Fruit fly (Drosophila melanogaster): ENCODE data around the gene prage.

Gene prage

dm6 chrX:1865673-1866072 lies 92.2 kb downstream of the prage start, which contains the start of the genes Gcna and MED18 (continued):
- TF ChIP-seq CG3838 (GFP tag; optimal IDR thresholded peaks at IDR 0.05) = no peak
- no peak for TF ChIP-seq Fer2 (tag; optimal IDR thresholded peaks at IDR 0.05)
- peak; percentile 56; the same call in 2 of the 3 replicates for TF ChIP-seq CG34224 (GFP tag; IDR thresholded peaks at IDR 0.05; ENCODE audit: partially characterized antibody)
- peak; percentile 75 for TF ChIP-seq Dref (GFP tag; IDR thresholded peaks at IDR 0.05)
- TF ChIP-seq Hsf (GFP tag; optimal IDR thresholded peaks at IDR 0.05) = no peak
- peak; percentile 41 for TF ChIP-seq pzg (GFP tag; optimal IDR thresholded peaks at IDR 0.05)
- TF ChIP-seq CG10267 (tag; optimal IDR thresholded peaks at IDR 0.05) = peak; percentile 24
- no peak for TF ChIP-seq CG15073 (GFP tag; optimal IDR thresholded peaks at IDR 0.05)
- no peak for TF ChIP-seq Mes4 (GFP tag; optimal IDR thresholded peaks at IDR 0.05)
- TF ChIP-seq CG12391 (tag; optimal IDR thresholded peaks at IDR 0.05) = no peak
- peak; percentile 55; the same call in 1 of the 2 replicates for TF ChIP-seq CG13287 (GFP tag; IDR thresholded peaks at IDR 0.05; ENCODE audit: partially characterized antibody)
- TF ChIP-seq CHES-1-like (GFP tag; optimal IDR thresholded peaks at IDR 0.05) = no peak
- TF ChIP-seq CG6854 (GFP tag; optimal IDR thresholded peaks at IDR 0.05) = no peak
- no peak for TF ChIP-seq tna (GFP tag; IDR thresholded peaks at IDR 0.05; ENCODE audit: partially characterized antibody)
- peak; percentile 90 for TF ChIP-seq Sry-β (GFP tag; optimal IDR thresholded peaks at IDR 0.05)
- TF ChIP-seq crc (GFP tag; optimal IDR thresholded peaks at IDR 0.05) = no peak
- peak; percentile 29; the same call in 1 of the 2 replicates for TF ChIP-seq hbn (GFP tag; IDR thresholded peaks at IDR 0.05; ENCODE audit: partially characterized antibody)
- no peak for TF ChIP-seq CG12071 (GFP tag; optimal IDR thresholded peaks at IDR 0.05)
- TF ChIP-seq Med (GFP tag) = peak; percentile 8
- no peak for TF ChIP-seq Ets97D (GFP tag; optimal IDR thresholded peaks at IDR 0.05)
- no peak for TF ChIP-seq slp2 (GFP tag; optimal IDR thresholded peaks at IDR 0.05)
- TF ChIP-seq CG10209 (GFP tag; optimal IDR thresholded peaks at IDR 0.05) = no peak
- TF ChIP-seq Hmx (GFP tag; optimal IDR thresholded peaks at IDR 0.05) = no peak
- TF ChIP-seq ftz-f1 (GFP tag; optimal IDR thresholded peaks at IDR 0.05) = no peak
- TF ChIP-seq E2f2 (GFP tag; IDR thresholded peaks at IDR 0.05) = peak; percentile 78
- no peak for TF ChIP-seq gcm (GFP tag; optimal IDR thresholded peaks at IDR 0.05)
- no peak for TF ChIP-seq pum (GFP tag; optimal IDR thresholded peaks at IDR 0.05)
- peak; percentile 38 for TF ChIP-seq CG2116 (GFP tag; optimal IDR thresholded peaks at IDR 0.05)
- no peak for TF ChIP-seq Doc2 (GFP tag; IDR thresholded peaks at IDR 0.05)
- TF ChIP-seq Lpt (GFP tag; optimal IDR thresholded peaks at IDR 0.05) = no peak
- TF ChIP-seq CG11723 (GFP tag; optimal IDR thresholded peaks at IDR 0.05) = no peak
- peak; percentile 12 for TF ChIP-seq stwl (tag; optimal IDR thresholded peaks at IDR 0.05)
- TF ChIP-seq CG7271 (tag; optimal IDR thresholded peaks at IDR 0.05) = no peak
- peak; percentile 50; the same call in 1 of the 2 replicates for TF ChIP-seq unc-4 (GFP tag; IDR thresholded peaks at IDR 0.05; ENCODE audit: partially characterized antibody)
- peak; percentile 17 for TF ChIP-seq CG4617 (GFP tag; optimal IDR thresholded peaks at IDR 0.05; ENCODE audit: borderline replicate concordance)
- peak; percentile 66 for TF ChIP-seq MBD-R2 (GFP tag; IDR thresholded peaks at IDR 0.05)
- TF ChIP-seq ap (GFP tag; IDR thresholded peaks at IDR 0.05) = no peak
- no peak for TF ChIP-seq CG13296 (GFP tag; optimal IDR thresholded peaks at IDR 0.05)
- 0 out of 2 replicates have a peak, but pooled peaks have one; percentile 37 for TF ChIP-seq sna (GFP tag; IDR thresholded peaks at IDR 0.05; ENCODE audit: partially characterized antibody)
- TF ChIP-seq Spps (tag; optimal IDR thresholded peaks at IDR 0.05) = no peak
- no peak for TF ChIP-seq lbe (GFP tag; optimal IDR thresholded peaks at IDR 0.05)
- peak; percentile 25; the same call in 1 of the 2 replicates for TF ChIP-seq Bgb (GFP tag; IDR thresholded peaks at IDR 0.05; ENCODE audit: partially characterized antibody)

All from whole organism, embryonic.